Worm (Caenorhabditis elegans) whole organism, young adult: Measurements from ENCODE around the gene cyp-35B1.

ENCODE experiments used
- C17E4.6 ChIP-seq: fragments of 200-800 bp; sonication (Bioruptor generic); IDR thresholded peaks from 2 replicates; pipeline ENCODE4 v1.3.6; 2022; ENCODE audit warnings: missing genetic modification reagents, missing genetic modification characterization, missing compliant biosample characterization
- F22D6.2 ChIP-seq: sonication (generic microtip); optimal IDR thresholded peaks from 2 replicates; lab custom pipeline; 2016; ENCODE audit warnings: mild to moderate bottlenecking, missing genetic modification characterization, missing compliant biosample characterization
- F33H1.4 ChIP-seq: fragments of 200-800 bp; sonication (Bioruptor generic); IDR thresholded peaks from 2 replicates; pipeline ENCODE4 v1.3.6; 2022; ENCODE audit warnings: missing genetic modification reagents, missing genetic modification characterization, missing compliant biosample characterization
- F52B5.7 ChIP-seq: sonication (generic microtip); optimal IDR thresholded peaks from 2 replicates; lab custom pipeline; 2016; ENCODE audit warnings: mild to moderate bottlenecking, missing genetic modification characterization, missing compliant biosample characterization
- F55B11.4 ChIP-seq: sonication (generic microtip); optimal IDR thresholded peaks from 2 replicates; lab custom pipeline; 2016; ENCODE audit warnings: missing compliant biosample characterization, missing genetic modification characterization, borderline replicate concordance; ENCODE audit not compliant: insufficient read depth
- T07F8.4 ChIP-seq: sonication (generic microtip); optimal IDR thresholded peaks from 2 replicates; lab custom pipeline; 2016; ENCODE audit warnings: mild to moderate bottlenecking, missing genetic modification characterization, moderate library complexity, missing compliant biosample characterization
- Y53F4B.3 ChIP-seq: fragments of 200-800 bp; sonication (Bioruptor generic); IDR thresholded peaks from 2 replicates; pipeline ENCODE4 v1.3.6; 2022; ENCODE audit warnings: missing genetic modification reagents, missing genetic modification characterization, missing compliant biosample characterization
- Y56A3A.18 ChIP-seq: fragments of 200-800 bp; sonication (Bioruptor generic); IDR thresholded peaks from 2 replicates; pipeline ENCODE4 v1.3.6; 2022; ENCODE audit warnings: missing genetic modification reagents, missing genetic modification characterization, missing compliant biosample characterization
- Y67H2A.10 ChIP-seq: fragments of 200-800 bp; sonication (Bioruptor generic); conservative IDR thresholded peaks from 2 replicates; pipeline ENCODE4 v1.3.6; 2022; ENCODE audit warnings: missing genetic modification reagents, missing genetic modification characterization, missing compliant biosample characterization
- ama-1 ChIP-seq, 3 experiments: fragments of 150-350 bp in 1 of 3; sonication (generic microtip) in 2 of 3; optimal IDR thresholded peaks; 2 replicates each; lab custom pipeline; 2014 to 2018; ENCODE audit warnings: missing biosample characterization in 2 of 3, missing genetic modification characterization in 2 of 3, missing genetic modification reagents in 2 of 3
- aptf-3 ChIP-seq: fragments of 200-800 bp; sonication (Bioruptor generic); IDR thresholded peaks from 2 replicates; pipeline ENCODE4 v1.3.6; 2022; ENCODE audit warnings: missing genetic modification characterization, missing compliant biosample characterization
- atf-7 ChIP-seq: sonication (generic microtip); optimal IDR thresholded peaks from 2 replicates; lab custom pipeline; 2017; ENCODE audit warnings: mild to moderate bottlenecking, missing genetic modification characterization, missing compliant biosample characterization
- attf-3 ChIP-seq: fragments of 200-800 bp; sonication (Bioruptor generic); conservative IDR thresholded peaks from 2 replicates; pipeline ENCODE4 v1.3.6; 2022; ENCODE audit warnings: missing genetic modification reagents, missing genetic modification characterization, missing compliant biosample characterization
- attf-5 ChIP-seq: fragments of 200-800 bp; sonication (Bioruptor generic); optimal IDR thresholded peaks from 2 replicates; lab custom pipeline; 2018; ENCODE audit warnings: mild to moderate bottlenecking, missing genetic modification characterization, missing compliant biosample characterization
- bed-1 ChIP-seq: fragments of 200-800 bp; sonication (Bioruptor generic); IDR thresholded peaks from 2 replicates; pipeline ENCODE4 v1.3.6; 2022; ENCODE audit warnings: missing genetic modification reagents, missing genetic modification characterization, missing compliant biosample characterization
- ccch-3 ChIP-seq: fragments of 200-800 bp; sonication (Bioruptor generic); optimal IDR thresholded peaks from 2 replicates; lab custom pipeline; 2018; ENCODE audit warnings: mild to moderate bottlenecking, missing genetic modification characterization, missing compliant biosample characterization
- cebp-2 ChIP-seq: fragments of 200-800 bp; sonication (Bioruptor generic); IDR thresholded peaks from 2 replicates; pipeline ENCODE4 v1.3.6; 2022; ENCODE audit warnings: missing genetic modification characterization, missing compliant biosample characterization
- ceh-91 ChIP-seq: fragments of 200-800 bp; sonication (Bioruptor generic); IDR thresholded peaks from 2 replicates; pipeline ENCODE4 v1.3.6; 2022; ENCODE audit warnings: missing genetic modification reagents, missing genetic modification characterization, missing compliant biosample characterization
- die-1 ChIP-seq: sonication (generic microtip); optimal IDR thresholded peaks from 2 replicates; lab custom pipeline; 2016; ENCODE audit warnings: missing genotype, mild to moderate bottlenecking, missing genetic modification characterization, missing compliant biosample characterization
- dox-1 ChIP-seq: fragments of 200-800 bp; sonication (Bioruptor generic); IDR thresholded peaks from 2 replicates; pipeline ENCODE4 v1.3.6; 2022; ENCODE audit warnings: missing genetic modification reagents, missing genetic modification characterization, missing compliant biosample characterization
- efl-1 ChIP-seq: fragments of 150-350 bp; optimal IDR thresholded peaks from 2 replicates; lab custom pipeline; 2014; ENCODE audit warnings: missing biosample characterization, missing genetic modification reagents, missing genetic modification characterization
- egl-18 ChIP-seq: fragments of 200-800 bp; sonication (Bioruptor generic); IDR thresholded peaks from 2 replicates; pipeline ENCODE4 v1.3.6; 2022; ENCODE audit warnings: missing genetic modification reagents, missing genetic modification characterization, missing compliant biosample characterization
- fkh-3 ChIP-seq: sonication (generic microtip); optimal IDR thresholded peaks from 2 replicates; lab custom pipeline; 2016; ENCODE audit warnings: mild to moderate bottlenecking, missing genetic modification characterization, missing compliant biosample characterization
- hmg-1.2 ChIP-seq: fragments of 200-800 bp; sonication (Bioruptor generic); IDR thresholded peaks from 2 replicates; pipeline ENCODE4 v1.3.6; 2022; ENCODE audit warnings: missing genetic modification reagents, missing genetic modification characterization, missing compliant biosample characterization
- let-526 ChIP-seq: fragments of 200-800 bp; sonication (Bioruptor generic); IDR thresholded peaks from 2 replicates; pipeline ENCODE4 v1.3.6; 2022; ENCODE audit warnings: missing genetic modification reagents, missing genetic modification characterization, missing compliant biosample characterization
- nhr-179 ChIP-seq: sonication (generic microtip); optimal IDR thresholded peaks from 2 replicates; lab custom pipeline; 2016; ENCODE audit warnings: mild to moderate bottlenecking, missing genetic modification characterization, missing compliant biosample characterization
- nhr-27 ChIP-seq: fragments of 200-800 bp; sonication (Bioruptor generic); optimal IDR thresholded peaks from 2 replicates; lab custom pipeline; 2018; ENCODE audit warnings: mild to moderate bottlenecking, missing genetic modification characterization, moderate library complexity, missing compliant biosample characterization
- pbrm-1 ChIP-seq: fragments of 200-800 bp; sonication (Bioruptor generic); IDR thresholded peaks from 2 replicates; pipeline ENCODE4 v1.3.6; 2022; ENCODE audit warnings: missing genetic modification reagents, missing genetic modification characterization, missing compliant biosample characterization
- repo-1 ChIP-seq: sonication (generic microtip); optimal IDR thresholded peaks from 2 replicates; lab custom pipeline; 2017; ENCODE audit warnings: mild to moderate bottlenecking, missing genetic modification characterization, missing compliant biosample characterization
- snpc-1.1 ChIP-seq: sonication (generic microtip); optimal IDR thresholded peaks from 2 replicates; lab custom pipeline; 2017; ENCODE audit warnings: missing genetic modification characterization, mild to moderate bottlenecking, missing compliant biosample characterization, antibody characterized with exemption, moderate library complexity, missing genotype, missing genetic modification reagents; ENCODE audit not compliant: insufficient read depth
- snpc-3.4 ChIP-seq: sonication (generic microtip); optimal IDR thresholded peaks from 2 replicates; lab custom pipeline; 2017; ENCODE audit warnings: missing genetic modification characterization, mild to moderate bottlenecking, missing compliant biosample characterization, antibody characterized with exemption, moderate library complexity, missing genotype, missing genetic modification reagents
- snpc-4 ChIP-seq, 5 experiments: fragments of 150-350 bp in 1 of 5; sonication (generic microtip) in 4 of 5; optimal IDR thresholded peaks; 2 replicates each; lab custom pipeline; 2014 to 2018; ENCODE audit warnings: missing genetic modification characterization in 5 of 5, missing biosample characterization in 3 of 5, antibody characterized with exemption in 2 of 5, mild to moderate bottlenecking in 2 of 5, missing compliant biosample characterization in 2 of 5, missing genotype in 2 of 5, moderate library complexity in 2 of 5, missing genetic modification reagents in 1 of 5
- somi-1 ChIP-seq: fragments of 200-800 bp; sonication (Bioruptor generic); optimal IDR thresholded peaks from 2 replicates; lab custom pipeline; 2018; ENCODE audit warnings: mild to moderate bottlenecking, missing genetic modification characterization, missing compliant biosample characterization
- sptf-2 ChIP-seq: fragments of 200-800 bp; sonication (Bioruptor generic); optimal IDR thresholded peaks from 2 replicates; lab custom pipeline; 2018; ENCODE audit warnings: mild to moderate bottlenecking, missing genetic modification characterization, missing compliant biosample characterization
- tbx-9 ChIP-seq: sonication (generic microtip); optimal IDR thresholded peaks from 2 replicates; lab custom pipeline; 2016; ENCODE audit warnings: borderline replicate concordance, missing genetic modification characterization, inconsistent platforms, missing compliant biosample characterization
- tlf-1 ChIP-seq: fragments of 200-800 bp; sonication (Bioruptor generic); optimal IDR thresholded peaks from 2 replicates; lab custom pipeline; 2018; ENCODE audit warnings: mild to moderate bottlenecking, missing genetic modification characterization, missing compliant biosample characterization
- unc-62 ChIP-seq: fragments of 150-350 bp; optimal IDR thresholded peaks from 2 replicates; lab custom pipeline; 2014; ENCODE audit warnings: missing biosample characterization, missing genetic modification reagents, missing genetic modification characterization
- ztf-28 ChIP-seq: fragments of 200-800 bp; sonication (Bioruptor generic); IDR thresholded peaks from 2 replicates; pipeline ENCODE4 v1.3.6; 2022; ENCODE audit warnings: missing genetic modification reagents, missing genetic modification characterization, missing compliant biosample characterization
- ztf-3 ChIP-seq: fragments of 200-800 bp; sonication (Bioruptor generic); optimal IDR thresholded peaks from 2 replicates; lab custom pipeline; 2018; ENCODE audit warnings: mild to moderate bottlenecking, missing genetic modification characterization, missing compliant biosample characterization

cyp-35B1 gene

ce11 chrV:3974361-3974760 is 35.5 kb downstream of the cyp-35B1 start, which contains the start of gene str-82:
TSS of gene str-82 (plus strand) at chrV:3974661.
- TF ChIP-seq repo-1 (no peak), unc-62 (GFP tag; lab: Kevin White, UChicago) (no peak), fkh-3 (no peak), F52B5.7 (tag; lab: Kevin White, UChicago) (no peak), dox-1 (no peak), sptf-2 (GFP tag; lab: Kevin White, UChicago) (no peak), cebp-2 (GFP tag; lab: Robert Waterston, UW) (no peak), let-526 (GFP tag; lab: Robert Waterston, UW) (no peak), tbx-9 (tag; lab: Kevin White, UChicago) (no peak), T07F8.4 (no peak), ama-1 (optimal IDR thresholded peaks at IDR 0.05; lab: Kevin White, UChicago) (no peak), ama-1 (GFP tag; optimal IDR thresholded peaks at IDR 0.05; lab: Kevin White, UChicago) (no peak), Y67H2A.10 (GFP tag; lab: Robert Waterston, UW) (no peak), tlf-1 (GFP tag; lab: Kevin White, UChicago) (no peak)
- TF ChIP-seq, all 124 proteins: peak for 0

DNA sequence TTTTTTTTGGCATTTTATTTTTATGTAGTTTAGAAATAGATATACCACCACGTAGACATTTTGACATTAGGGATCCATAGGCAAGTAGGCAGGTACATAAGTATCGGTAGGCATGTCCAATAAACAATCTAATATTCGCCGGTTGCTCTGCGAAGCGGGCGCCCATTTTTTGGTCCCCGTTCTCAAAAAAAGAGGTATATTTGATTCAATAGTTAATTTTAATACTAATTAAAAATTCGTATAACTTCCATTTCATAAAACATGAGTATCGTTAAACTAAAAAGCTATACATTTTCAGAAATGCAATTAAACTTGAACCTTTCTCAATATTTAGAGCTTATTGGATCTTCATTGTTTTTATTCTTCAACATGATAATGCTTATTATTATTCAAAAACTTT is 38.1 kb downstream of the cyp-35B1 start, which contains the start of gene str-83:
TSS of gene str-83 (plus strand) at position 301 of the 400 bp plus-strand sequence.
- no peak for TF ChIP-seq pbrm-1 (GFP tag; lab: Robert Waterston, UW)
- no peak for TF ChIP-seq snpc-4 (GFP tag; optimal IDR thresholded peaks at IDR 0.05; lab: Kevin White, UChicago)
- TF ChIP-seq snpc-4 (tag; optimal IDR thresholded peaks at IDR 0.05; lab: Kevin White, UChicago), result no peak
- no peak for TF ChIP-seq C17E4.6 (GFP tag; lab: Robert Waterston, UW)
- no peak for TF ChIP-seq F55B11.4
- TF ChIP-seq hmg-1.2 (GFP tag; lab: Robert Waterston, UW), result no peak
- no peak for TF ChIP-seq tbx-9 (tag; lab: Kevin White, UChicago)
- no peak for TF ChIP-seq ztf-3
- TF ChIP-seq somi-1 (GFP tag; lab: Kevin White, UChicago), result no peak
- no peak for TF ChIP-seq nhr-179 (tag; lab: Kevin White, UChicago)
- TF ChIP-seq aptf-3 (GFP tag; lab: Robert Waterston, UW), result no peak
- TF ChIP-seq bed-1 (GFP tag; lab: Robert Waterston, UW), result no peak
- no peak for TF ChIP-seq atf-7 (tag; lab: Kevin White, UChicago)
- no peak for TF ChIP-seq nhr-27 (tag; lab: Kevin White, UChicago)
- no peak for TF ChIP-seq snpc-3.4 (tag; lab: Kevin White, UChicago)
- TF ChIP-seq fkh-3, result no peak

- TF ChIP-seq bed-1 (GFP tag; lab: Robert Waterston, UW), result no peak
- TF ChIP-seq attf-5 (GFP tag; lab: Kevin White, UChicago), result no peak
- TF ChIP-seq efl-1 (GFP tag; lab: Kevin White, UChicago), result no peak
- no peak for TF ChIP-seq ama-1 (optimal IDR thresholded peaks at IDR 0.05; lab: Kevin White, UChicago)
- TF ChIP-seq ama-1 (GFP tag; optimal IDR thresholded peaks at IDR 0.05; lab: Kevin White, UChicago), result no peak
- no peak for TF ChIP-seq ccch-3 (GFP tag; lab: Kevin White, UChicago)
- TF ChIP-seq F33H1.4, result no peak
- no peak for TF ChIP-seq Y56A3A.18 (GFP tag; lab: Robert Waterston, UW)
- TF ChIP-seq egl-18 (GFP tag; lab: Robert Waterston, UW), result no peak
- TF ChIP-seq repo-1, result no peak
- no peak for TF ChIP-seq Y53F4B.3
- no peak for TF ChIP-seq attf-3 (GFP tag; lab: Robert Waterston, UW)
- TF ChIP-seq die-1 (tag; lab: Kevin White, UChicago), result no peak
- no peak for TF ChIP-seq F22D6.2 (tag; lab: Kevin White, UChicago)
- TF ChIP-seq ceh-91 (GFP tag; lab: Robert Waterston, UW), result no peak
- TF ChIP-seq snpc-1.1 (tag; lab: Kevin White, UChicago), result no peak
- TF ChIP-seq ztf-28 (GFP tag; lab: Robert Waterston, UW), result no peak
Observed at ce11 chrV:3979053-3979452, 40.2 kb downstream of the cyp-35B1 start, which contains the start of gene nlp-34. TSS of gene nlp-34 (minus strand) at chrV:3979134.
